Fruit fly (Drosophila melanogaster) whole organism, embryonic: ENCODE data around the gene rogdi.

ENCODE experiments used
- Bteb2 ChIP-seq: fragments of 200-800 bp; sonication (Bioruptor generic); optimal IDR thresholded peaks from 2 replicates; lab custom pipeline; 2016; ENCODE audit warnings: missing biosample characterization, missing genetic modification characterization
- CG10147 ChIP-seq: fragments of 200-800 bp; sonication (Bioruptor generic); optimal IDR thresholded peaks from 2 replicates; lab custom pipeline; 2019; ENCODE audit warnings: missing biosample characterization, mild to moderate bottlenecking, missing genetic modification characterization, moderate library complexity
- CG10321 ChIP-seq: fragments of 200-800 bp; sonication (Bioruptor generic); IDR thresholded peaks from 2 replicates; pipeline ENCODE4 v1.3.6; 2022; ENCODE audit warnings: missing biosample characterization, missing genetic modification characterization
- CG10462 ChIP-seq: fragments of 200-800 bp; sonication (Bioruptor generic); optimal IDR thresholded peaks from 2 replicates; lab custom pipeline; 2016; ENCODE audit warnings: missing biosample characterization, missing genetic modification characterization
- CG11504 ChIP-seq: fragments of 200-800 bp; sonication (Bioruptor generic); optimal IDR thresholded peaks from 3 replicates; lab custom pipeline; 2019; ENCODE audit warnings: missing biosample characterization, mild to moderate bottlenecking, missing genetic modification characterization, moderate library complexity
- CG14710 ChIP-seq: fragments of 200-800 bp; sonication (Bioruptor generic); optimal IDR thresholded peaks from 3 replicates; lab custom pipeline; 2019; ENCODE audit warnings: missing biosample characterization, mild to moderate bottlenecking, missing genetic modification characterization, moderate library complexity
- CG15269 ChIP-seq: fragments of 200-800 bp; sonication (Bioruptor generic); optimal IDR thresholded peaks from 2 replicates; lab custom pipeline; 2018; ENCODE audit warnings: missing biosample characterization, mild to moderate bottlenecking, missing genetic modification characterization, moderate library complexity
- CG15696 ChIP-seq: fragments of 200-800 bp; sonication (Bioruptor generic); optimal IDR thresholded peaks from 2 replicates; lab custom pipeline; 2019; ENCODE audit warnings: missing biosample characterization, mild to moderate bottlenecking, missing genetic modification characterization, moderate library complexity
- CG17186 ChIP-seq: fragments of 200-800 bp; sonication (Bioruptor generic); optimal IDR thresholded peaks from 3 replicates; lab custom pipeline; 2017; ENCODE audit warnings: missing biosample characterization, missing genetic modification reagents, missing genetic modification characterization
- CG17361 ChIP-seq: fragments of 200-800 bp; sonication (Bioruptor generic); IDR thresholded peaks from 3 replicates; pipeline ENCODE4 v1.3.6; 2022; ENCODE audit warnings: missing biosample characterization, missing genetic modification characterization
- CG18764 ChIP-seq: fragments of 200-800 bp; sonication (Bioruptor generic); optimal IDR thresholded peaks from 3 replicates; lab custom pipeline; 2016; ENCODE audit warnings: missing biosample characterization, missing genetic modification characterization
- CG2116 ChIP-seq: fragments of 200-800 bp; sonication (Bioruptor generic); optimal IDR thresholded peaks from 3 replicates; lab custom pipeline; 2018; ENCODE audit warnings: missing biosample characterization, mild to moderate bottlenecking, missing genetic modification characterization
- CG2712 ChIP-seq: fragments of 200-800 bp; optimal IDR thresholded peaks from 3 replicates; lab custom pipeline; 2019; ENCODE audit warnings: missing biosample characterization, mild to moderate bottlenecking, missing genetic modification characterization, moderate library complexity
- CG30403 ChIP-seq: fragments of 200-800 bp; sonication (Bioruptor generic); optimal IDR thresholded peaks from 3 replicates; lab custom pipeline; 2016; ENCODE audit warnings: missing biosample characterization, missing genetic modification characterization
- CG4707 ChIP-seq: fragments of 200-800 bp; sonication (Bioruptor generic); optimal IDR thresholded peaks from 2 replicates; lab custom pipeline; 2018; ENCODE audit warnings: missing biosample characterization, mild to moderate bottlenecking, missing genetic modification characterization, moderate library complexity
- CG8089 ChIP-seq: fragments of 200-800 bp; sonication (Bioruptor generic); optimal IDR thresholded peaks from 3 replicates; lab custom pipeline; 2016; ENCODE audit warnings: missing biosample characterization, missing genetic modification characterization
- CG8290 ChIP-seq, 3 experiments: fragments of 200-800 bp; sonication (Bioruptor generic); optimal IDR thresholded peaks; 2 replicates each; lab custom pipeline; 2016 to 2019; ENCODE audit warnings: missing biosample characterization in 3 of 3, missing genetic modification characterization in 3 of 3, mild to moderate bottlenecking in 2 of 3, moderate library complexity in 1 of 3
- CG8944 ChIP-seq: fragments of 200-800 bp; sonication (Bioruptor generic); optimal IDR thresholded peaks from 3 replicates; lab custom pipeline; 2016; ENCODE audit warnings: missing biosample characterization, missing genetic modification characterization
- CG9609 ChIP-seq: fragments of 200-800 bp; sonication (Bioruptor generic); optimal IDR thresholded peaks from 3 replicates; lab custom pipeline; 2016; ENCODE audit warnings: missing biosample characterization, missing genetic modification characterization
- CG9817 ChIP-seq: fragments of 200-800 bp; sonication (Bioruptor generic); optimal IDR thresholded peaks from 2 replicates; lab custom pipeline; 2018; ENCODE audit warnings: missing biosample characterization, mild to moderate bottlenecking, missing genetic modification characterization, moderate library complexity
- CHES-1-like ChIP-seq: fragments of 200-800 bp; sonication (Bioruptor generic); optimal IDR thresholded peaks from 2 replicates; lab custom pipeline; 2016; ENCODE audit warnings: missing biosample characterization, missing genetic modification characterization
- Camta ChIP-seq: fragments of 200-800 bp; sonication (Bioruptor generic); optimal IDR thresholded peaks from 2 replicates; lab custom pipeline; 2016; ENCODE audit warnings: missing biosample characterization, missing genetic modification characterization
- D19B ChIP-seq: fragments of 200-800 bp; sonication (Bioruptor generic); optimal IDR thresholded peaks from 2 replicates; lab custom pipeline; 2017; ENCODE audit warnings: missing biosample characterization, mild to moderate bottlenecking, missing genetic modification characterization
- Doc3 ChIP-seq: fragments of 200-800 bp; sonication (Bioruptor generic); IDR thresholded peaks from 3 replicates; pipeline ENCODE4 v1.3.6; 2022; ENCODE audit warnings: missing biosample characterization, missing genetic modification characterization; ENCODE audit not compliant: partially characterized antibody
- Ets97D ChIP-seq: fragments of 200-800 bp; sonication (Bioruptor generic); optimal IDR thresholded peaks from 3 replicates; lab custom pipeline; 2016; ENCODE audit warnings: missing biosample characterization, missing genetic modification characterization
- Fer1 ChIP-seq: fragments of 200-800 bp; sonication (Bioruptor generic); optimal IDR thresholded peaks from 2 replicates; lab custom pipeline; 2017; ENCODE audit warnings: missing biosample characterization, mild to moderate bottlenecking, missing genetic modification characterization
- Fer3 ChIP-seq: fragments of 200-800 bp; sonication (Bioruptor generic); optimal IDR thresholded peaks from 2 replicates; lab custom pipeline; 2018; ENCODE audit warnings: missing biosample characterization, mild to moderate bottlenecking, missing genetic modification characterization, moderate library complexity
- H15 ChIP-seq: fragments of 200-800 bp; sonication (Bioruptor generic); IDR thresholded peaks from 3 replicates; pipeline ENCODE4 v1.3.6; 2022; ENCODE audit warnings: missing biosample characterization, missing genetic modification characterization
- HmgZ ChIP-seq: fragments of 200-800 bp; sonication (Bioruptor generic); optimal IDR thresholded peaks from 2 replicates; lab custom pipeline; 2018; ENCODE audit warnings: missing biosample characterization, mild to moderate bottlenecking, missing genetic modification characterization
- Hmr ChIP-seq: fragments of 200-800 bp; sonication (Bioruptor generic); optimal IDR thresholded peaks from 3 replicates; lab custom pipeline; 2017; ENCODE audit warnings: mild to moderate bottlenecking, missing biosample characterization, missing genetic modification reagents, missing genetic modification characterization
- MBD-R2 ChIP-seq: fragments of 200-800 bp; sonication (Bioruptor generic); IDR thresholded peaks from 2 replicates; pipeline ENCODE4 v1.3.6; 2022; ENCODE audit warnings: missing biosample characterization, missing genetic modification characterization
- MESR4 ChIP-seq: fragments of 200-800 bp; sonication (Bioruptor generic); optimal IDR thresholded peaks from 2 replicates; lab custom pipeline; 2018; ENCODE audit warnings: missing biosample characterization, mild to moderate bottlenecking, missing genetic modification characterization, moderate library complexity
- Ravus ChIP-seq: fragments of 200-800 bp; sonication (Bioruptor generic); IDR thresholded peaks from 2 replicates; pipeline ENCODE4 v1.3.6; 2022; ENCODE audit warnings: missing biosample characterization, missing genetic modification characterization
- Side ChIP-seq: fragments of 200-800 bp; sonication (Bioruptor generic); optimal IDR thresholded peaks from 2 replicates; lab custom pipeline; 2016; ENCODE audit warnings: missing biosample characterization, missing genetic modification characterization
- Ssrp ChIP-seq: fragments of 200-800 bp; sonication (Bioruptor generic); optimal IDR thresholded peaks from 2 replicates; lab custom pipeline; 2018; ENCODE audit warnings: missing biosample characterization, mild to moderate bottlenecking, missing genetic modification characterization, moderate library complexity
- aop ChIP-seq: fragments of 200-800 bp; sonication (Bioruptor generic); IDR thresholded peaks from 2 replicates; pipeline ENCODE4 v1.3.6; 2022; ENCODE audit warnings: missing biosample characterization, missing genetic modification characterization
- ato ChIP-seq: fragments of 200-800 bp; sonication (Bioruptor generic); IDR thresholded peaks from 2 replicates; pipeline ENCODE4 v1.3.6; 2022; ENCODE audit warnings: missing biosample characterization, missing genetic modification characterization; ENCODE audit not compliant: partially characterized antibody
- bab2 ChIP-seq: fragments of 200-800 bp; sonication (Bioruptor generic); optimal IDR thresholded peaks from 2 replicates; lab custom pipeline; 2016; ENCODE audit warnings: missing biosample characterization, missing genetic modification characterization
- chinmo ChIP-seq: fragments of 200-800 bp; sonication (Bioruptor generic); IDR thresholded peaks from 4 replicates; pipeline ENCODE4 v1.3.6; 2022; ENCODE audit warnings: missing biosample characterization, missing genetic modification characterization; ENCODE audit not compliant: partially characterized antibody
- chm ChIP-seq: fragments of 200-800 bp; sonication (Bioruptor generic); IDR thresholded peaks from 2 replicates; pipeline ENCODE4 v1.3.6; 2022; ENCODE audit warnings: missing biosample characterization, missing genetic modification characterization
- dmrt99B ChIP-seq: fragments of 200-800 bp; sonication (Bioruptor generic); optimal IDR thresholded peaks from 2 replicates; lab custom pipeline; 2018; ENCODE audit warnings: missing biosample characterization, mild to moderate bottlenecking, missing genetic modification characterization, moderate library complexity
- emc ChIP-seq: fragments of 200-800 bp; sonication (Bioruptor generic); optimal IDR thresholded peaks from 2 replicates; lab custom pipeline; 2016; ENCODE audit warnings: missing biosample characterization, missing genetic modification characterization
- ewg ChIP-seq: fragments of 200-800 bp; sonication (Bioruptor generic); optimal IDR thresholded peaks from 3 replicates; lab custom pipeline; 2017; ENCODE audit warnings: mild to moderate bottlenecking, missing biosample characterization, missing genetic modification reagents, missing genetic modification characterization
- eyg ChIP-seq: fragments of 200-800 bp; sonication (Bioruptor generic); optimal IDR thresholded peaks from 3 replicates; lab custom pipeline; 2016; ENCODE audit warnings: missing biosample characterization, missing genetic modification characterization
- fd102C ChIP-seq: fragments of 200-800 bp; sonication (Bioruptor generic); optimal IDR thresholded peaks from 2 replicates; lab custom pipeline; 2018; ENCODE audit warnings: missing biosample characterization, mild to moderate bottlenecking, missing genetic modification characterization, moderate library complexity
- hbn ChIP-seq: fragments of 200-800 bp; sonication (Bioruptor generic); IDR thresholded peaks from 2 replicates; pipeline ENCODE4 v1.3.6; 2022; ENCODE audit warnings: missing biosample characterization, missing genetic modification characterization; ENCODE audit not compliant: partially characterized antibody
- mam ChIP-seq: fragments of 200-800 bp; sonication (Bioruptor generic); optimal IDR thresholded peaks from 3 replicates; lab custom pipeline; 2016; ENCODE audit warnings: missing biosample characterization, missing genetic modification characterization
- nerfin-1 ChIP-seq: fragments of 200-800 bp; sonication (Bioruptor generic); optimal IDR thresholded peaks from 3 replicates; lab custom pipeline; 2019; ENCODE audit warnings: missing biosample characterization, mild to moderate bottlenecking, missing genetic modification characterization, moderate library complexity
- tin ChIP-seq: fragments of 200-800 bp; sonication (Bioruptor generic); optimal IDR thresholded peaks from 3 replicates; lab custom pipeline; 2016; ENCODE audit warnings: missing biosample characterization, missing genetic modification characterization
- tio ChIP-seq: fragments of 200-800 bp; sonication (Bioruptor generic); optimal IDR thresholded peaks from 2 replicates; lab custom pipeline; 2017; ENCODE audit warnings: missing biosample characterization, missing genetic modification characterization, inconsistent platforms

The rogdi gene

DNA sequence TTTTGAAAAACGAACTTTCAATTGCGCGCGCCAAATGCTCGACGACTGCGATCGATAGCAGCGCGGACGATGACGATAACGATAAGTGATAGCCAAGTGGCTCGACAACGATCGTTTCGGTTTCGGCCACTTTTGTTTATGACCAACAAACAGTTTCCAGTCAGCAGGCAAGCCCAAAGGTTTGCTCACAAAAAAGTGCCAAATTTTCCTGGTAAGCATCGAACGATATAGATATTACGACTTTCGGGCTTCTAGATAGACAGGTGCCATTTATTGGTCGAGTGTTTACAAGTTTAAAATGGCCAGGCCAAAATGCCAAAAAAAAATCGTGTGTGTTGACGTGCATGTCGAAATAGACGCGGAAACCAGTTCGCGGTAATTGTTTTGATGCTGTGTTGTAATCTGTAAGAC, 6.2 kb downstream of the rogdi start, which contains the start of gene CG7724 (continued):
- no peak for TF ChIP-seq Fer3 (tag; lab: Kevin White, UChicago)
- TF ChIP-seq CG17361 (GFP tag; lab: Robert Waterston, UW) = no peak
- TF ChIP-seq CG10147 (GFP tag; lab: Kevin White, UChicago) = no peak
- TF ChIP-seq CG4707 (GFP tag; lab: Kevin White, UChicago) = no peak
- TF ChIP-seq CHES-1-like = no peak
- no peak for TF ChIP-seq Side (GFP tag; lab: Kevin White, UChicago)
- peak; percentile 15 for TF ChIP-seq CG2712
- no peak for TF ChIP-seq mam (GFP tag; lab: Kevin White, UChicago)
- peak; percentile 35 for TF ChIP-seq HmgZ (tag; lab: Kevin White, UChicago)
- TF ChIP-seq MESR4 (GFP tag; lab: Kevin White, UChicago) = no peak
- TF ChIP-seq CG8290 (GFP tag; optimal IDR thresholded peaks at IDR 0.05; lab: Kevin White, UChicago) = no peak
- peak in 1 of 2 experiments; percentile 27 for TF ChIP-seq CG8290 (tag; optimal IDR thresholded peaks at IDR 0.05; lab: Kevin White, UChicago)
- TF ChIP-seq Camta (GFP tag; lab: Kevin White, UChicago) = no peak
- TF ChIP-seq H15 (GFP tag; lab: Robert Waterston, UW) = no peak
- peak; percentile 87 for TF ChIP-seq ato
- TF ChIP-seq emc = no peak
- TF ChIP-seq fd102C (GFP tag; lab: Kevin White, UChicago) = no peak
- no peak for TF ChIP-seq tio (GFP tag; lab: Kevin White, UChicago)
- TF ChIP-seq CG11504 (tag; lab: Kevin White, UChicago) = peak; percentile 59
- peak; percentile 78 for TF ChIP-seq CG15269 (tag; lab: Kevin White, UChicago)
- TF ChIP-seq Ets97D = peak; percentile 2
- TF ChIP-seq Ssrp (tag; lab: Kevin White, UChicago) = no peak
- no peak for TF ChIP-seq bab2
- TF ChIP-seq CG10462 (GFP tag; lab: Kevin White, UChicago) = no peak
- no peak for TF ChIP-seq nerfin-1 (tag; lab: Kevin White, UChicago)
- TF ChIP-seq dmrt99B = peak; percentile 4
- TF ChIP-seq CG2116 (GFP tag; lab: Kevin White, UChicago) = peak; percentile 57
- peak; percentile 39; the same call in 1 of the 2 replicates for TF ChIP-seq MBD-R2 (GFP tag; lab: Robert Waterston, UW)
- TF ChIP-seq Ravus (GFP tag; lab: Robert Waterston, UW) = no peak
- TF ChIP-seq CG8089 (GFP tag; lab: Kevin White, UChicago) = no peak
- TF ChIP-seq CG17186 (GFP tag; lab: Kevin White, UChicago) = peak; percentile 1
- no peak for TF ChIP-seq CG9817
- no peak for TF ChIP-seq D19B (GFP tag; lab: Kevin White, UChicago)
- TF ChIP-seq CG30403 (GFP tag; lab: Kevin White, UChicago) = no peak
- no peak for TF ChIP-seq Bteb2
- TF ChIP-seq CG10321 (GFP tag; lab: Robert Waterston, UW) = no peak
- TF ChIP-seq chm (GFP tag; lab: Robert Waterston, UW) = no peak
- TF ChIP-seq CG9609 = no peak
- TF ChIP-seq chinmo = peak; percentile 71; the same call in 3 of the 4 replicates
- TF ChIP-seq CG14710 = no peak
- TF ChIP-seq ewg (GFP tag; lab: Kevin White, UChicago) = no peak
- peak; percentile 22 for TF ChIP-seq Fer1 (GFP tag; lab: Kevin White, UChicago)
- TF ChIP-seq CG18764 = no peak
- TF ChIP-seq eyg (GFP tag; lab: Kevin White, UChicago) = no peak
- peak; percentile 74 for TF ChIP-seq Doc3 (GFP tag; lab: Robert Waterston, UW)
- no peak for TF ChIP-seq tin
- TF ChIP-seq CG15696 (tag; lab: Kevin White, UChicago) = no peak
- TF ChIP-seq Hmr (GFP tag; lab: Kevin White, UChicago) = no peak
- TF ChIP-seq aop (GFP tag; lab: Robert Waterston, UW) = no peak
- TF ChIP-seq CG8944 (GFP tag; lab: Kevin White, UChicago) = no peak
- peak; percentile 74 for TF ChIP-seq hbn (GFP tag; lab: Robert Waterston, UW)
